Fruit fly (Drosophila melanogaster) whole organism, embryonic: Measurements from ENCODE around the gene CG5969.
A peak's percentile ranks its signal among the peaks of the same experiment; 100 is the strongest.

ENCODE experiments used
- Ada2b ChIP-seq: fragments of 200-800 bp; sonication (Bioruptor generic); IDR thresholded peaks from 2 replicates; pipeline ENCODE4 v1.3.6; 2022; ENCODE audit warnings: missing biosample characterization, missing genetic modification characterization
- CG10274 ChIP-seq: fragments of 200-800 bp; sonication (Bioruptor generic); optimal IDR thresholded peaks from 3 replicates; lab custom pipeline; 2017; ENCODE audit warnings: missing biosample characterization, mild to moderate bottlenecking, missing genetic modification characterization
- CG10462 ChIP-seq: fragments of 200-800 bp; sonication (Bioruptor generic); optimal IDR thresholded peaks from 2 replicates; lab custom pipeline; 2016; ENCODE audit warnings: missing biosample characterization, missing genetic modification characterization
- CG11723 ChIP-seq: fragments of 200-800 bp; sonication (Bioruptor generic); optimal IDR thresholded peaks from 2 replicates; lab custom pipeline; 2017; ENCODE audit warnings: missing biosample characterization, mild to moderate bottlenecking, missing genetic modification characterization
- CG13287 ChIP-seq: fragments of 200-800 bp; sonication (Bioruptor generic); IDR thresholded peaks from 2 replicates; pipeline ENCODE4 v1.3.6; 2022; ENCODE audit warnings: missing biosample characterization, missing genetic modification characterization; ENCODE audit not compliant: partially characterized antibody
- CG14860 ChIP-seq: fragments of 200-800 bp; sonication (Bioruptor generic); IDR thresholded peaks from 3 replicates; pipeline ENCODE4 v1.3.6; 2022; ENCODE audit warnings: missing biosample characterization, missing genetic modification characterization; ENCODE audit not compliant: partially characterized antibody
- CG17359 ChIP-seq: fragments of 200-800 bp; sonication (Bioruptor generic); optimal IDR thresholded peaks from 3 replicates; lab custom pipeline; 2018; ENCODE audit warnings: missing biosample characterization, mild to moderate bottlenecking, missing genetic modification characterization, moderate library complexity
- CG17385 ChIP-seq: fragments of 200-800 bp; sonication (Bioruptor generic); optimal IDR thresholded peaks from 3 replicates; lab custom pipeline; 2018; ENCODE audit warnings: missing biosample characterization, mild to moderate bottlenecking, missing genetic modification characterization
- CG1832 ChIP-seq: fragments of 200-800 bp; sonication (Bioruptor generic); optimal IDR thresholded peaks from 2 replicates; lab custom pipeline; 2017; ENCODE audit warnings: missing biosample characterization, mild to moderate bottlenecking, missing genetic modification characterization, inconsistent platforms
- CG2199 ChIP-seq: fragments of 200-800 bp; sonication (Bioruptor generic); IDR thresholded peaks from 3 replicates; pipeline ENCODE4 v1.3.6; 2022; ENCODE audit warnings: missing biosample characterization, missing genetic modification characterization
- CG31388 ChIP-seq: fragments of 200-800 bp; sonication (Bioruptor generic); optimal IDR thresholded peaks from 2 replicates; lab custom pipeline; 2016; ENCODE audit warnings: missing biosample characterization, missing genetic modification characterization
- CG3163 ChIP-seq: fragments of 200-800 bp; sonication (Bioruptor generic); optimal IDR thresholded peaks from 3 replicates; lab custom pipeline; 2016; ENCODE audit warnings: missing biosample characterization, missing genetic modification characterization
- CG4360 ChIP-seq: fragments of 200-800 bp; sonication (Bioruptor generic); IDR thresholded peaks from 2 replicates; pipeline ENCODE4 v1.3.6; 2022; ENCODE audit warnings: missing biosample characterization, missing genetic modification characterization
- CG4820 ChIP-seq: fragments of 200-800 bp; sonication (Bioruptor generic); optimal IDR thresholded peaks from 3 replicates; lab custom pipeline; 2016; ENCODE audit warnings: missing biosample characterization, missing genetic modification characterization
- CG6683 ChIP-seq: fragments of 200-800 bp; sonication (Bioruptor generic); optimal IDR thresholded peaks from 2 replicates; lab custom pipeline; 2017; ENCODE audit warnings: missing biosample characterization, mild to moderate bottlenecking, missing genetic modification characterization, missing genetic modification reagents
- CG7963 ChIP-seq: fragments of 200-800 bp; sonication (Bioruptor generic); IDR thresholded peaks from 3 replicates; pipeline ENCODE4 v1.3.6; 2022; ENCODE audit warnings: missing biosample characterization, missing genetic modification characterization; ENCODE audit not compliant: partially characterized antibody
- CG9932 ChIP-seq: fragments of 200-800 bp; sonication (Bioruptor generic); IDR thresholded peaks from 2 replicates; pipeline ENCODE4 v1.3.6; 2022; ENCODE audit warnings: missing biosample characterization, missing genetic modification characterization
- D ChIP-seq, 2 experiments: fragments of 200-800 bp in 1 of 2; fragments of >200 bp in 1 of 2; sonication (Bioruptor generic) in 1 of 2; optimal IDR thresholded peaks; 2 replicates in 1 of 2; 3 replicates in 1 of 2; lab custom pipeline; 2017; ENCODE audit warnings: mild to moderate bottlenecking in 1 of 2, missing biosample characterization in 1 of 2, missing genetic modification characterization in 1 of 2, missing genetic modification reagents in 1 of 2
- Deaf1 ChIP-seq: fragments of 200-800 bp; optimal IDR thresholded peaks from 3 replicates; lab custom pipeline; 2019; ENCODE audit warnings: missing biosample characterization, mild to moderate bottlenecking, missing genetic modification characterization, moderate library complexity
- Dip3 ChIP-seq: fragments of 200-800 bp; sonication (Bioruptor generic); optimal IDR thresholded peaks from 3 replicates; lab custom pipeline; 2016; ENCODE audit warnings: missing biosample characterization, missing genetic modification characterization
- Dll ChIP-seq: fragments of 200-800 bp; sonication (Bioruptor generic); IDR thresholded peaks from 4 replicates; pipeline ENCODE4 v1.3.6; 2022; ENCODE audit warnings: missing biosample characterization, missing genetic modification characterization; ENCODE audit not compliant: partially characterized antibody
- Dref ChIP-seq: fragments of 200-800 bp; sonication (Bioruptor generic); IDR thresholded peaks from 2 replicates; pipeline ENCODE4 v1.3.6; 2022; ENCODE audit warnings: missing biosample characterization, missing genetic modification characterization
- GATAe ChIP-seq: fragments of 200-800 bp; sonication (Bioruptor generic); conservative IDR thresholded peaks from 2 replicates; pipeline ENCODE4 v1.3.6; 2022; ENCODE audit warnings: missing biosample characterization, missing genetic modification characterization
- HLH54F ChIP-seq: fragments of 200-800 bp; sonication (Bioruptor generic); optimal IDR thresholded peaks from 3 replicates; lab custom pipeline; 2016; ENCODE audit warnings: missing biosample characterization, missing genetic modification characterization
- Hand ChIP-seq: fragments of 200-800 bp; sonication (Bioruptor generic); optimal IDR thresholded peaks from 2 replicates; lab custom pipeline; 2017; ENCODE audit warnings: mild to moderate bottlenecking, missing biosample characterization, missing genetic modification reagents, missing genetic modification characterization
- HmgZ ChIP-seq: fragments of 200-800 bp; sonication (Bioruptor generic); optimal IDR thresholded peaks from 2 replicates; lab custom pipeline; 2018; ENCODE audit warnings: missing biosample characterization, mild to moderate bottlenecking, missing genetic modification characterization
- Med ChIP-seq: fragments of 200-800 bp; sonication (Bioruptor generic); peaks from one replicate; lab custom pipeline; 2016; ENCODE audit warnings: missing biosample characterization, missing genetic modification characterization, mild to moderate bottlenecking, inconsistent platforms, moderate library complexity
- Mes4 ChIP-seq: fragments of 200-800 bp; sonication (Bioruptor generic); optimal IDR thresholded peaks from 2 replicates; lab custom pipeline; 2016; ENCODE audit warnings: missing biosample characterization, missing genetic modification characterization
- Neu2 ChIP-seq: fragments of 200-800 bp; sonication (Bioruptor generic); optimal IDR thresholded peaks from 3 replicates; lab custom pipeline; 2016; ENCODE audit warnings: missing biosample characterization, missing genetic modification characterization, borderline replicate concordance
- Rx ChIP-seq: fragments of 200-800 bp; sonication (Bioruptor generic); IDR thresholded peaks from 2 replicates; pipeline ENCODE4 v1.3.6; 2022; ENCODE audit warnings: missing biosample characterization, missing genetic modification characterization
- Tbp ChIP-seq: fragments of >200 bp; optimal IDR thresholded peaks from 2 replicates; lab custom pipeline; 2018; ENCODE audit warnings: missing biosample characterization, missing genetic modification characterization
- Trl ChIP-seq, 3 experiments: fragments of >200 bp in 2 of 3; fragments of 200-800 bp in 1 of 3; sonication (Bioruptor generic) in 1 of 3; optimal IDR thresholded peaks; 2 replicates in 1 of 3; 3 replicates in 2 of 3; lab custom pipeline; 2016 to 2017; ENCODE audit warnings: missing biosample characterization in 1 of 3, missing genetic modification characterization in 1 of 3
- YL-1 ChIP-seq: fragments of 200-800 bp; sonication (Bioruptor generic); optimal IDR thresholded peaks from 3 replicates; lab custom pipeline; 2017; ENCODE audit warnings: missing biosample characterization, mild to moderate bottlenecking, missing genetic modification characterization
- br ChIP-seq: fragments of >200 bp; optimal IDR thresholded peaks from 2 replicates; lab custom pipeline; 2017
- cas ChIP-seq: fragments of 200-800 bp; sonication (Bioruptor generic); IDR thresholded peaks from 2 replicates; pipeline ENCODE4 v1.3.6; 2022; ENCODE audit warnings: missing biosample characterization, missing genetic modification characterization
- ci ChIP-seq: fragments of 200-800 bp; sonication (Bioruptor generic); IDR thresholded peaks from 3 replicates; pipeline ENCODE4 v1.3.6; 2022; ENCODE audit warnings: missing biosample characterization, missing genetic modification characterization
- cwo ChIP-seq: fragments of 200-800 bp; sonication (Bioruptor generic); optimal IDR thresholded peaks from 3 replicates; lab custom pipeline; 2017; ENCODE audit warnings: missing biosample characterization, missing genetic modification characterization, mild to moderate bottlenecking, moderate library complexity, missing genetic modification reagents
- da ChIP-seq: fragments of 200-800 bp; sonication (Bioruptor generic); optimal IDR thresholded peaks from 2 replicates; lab custom pipeline; 2016; ENCODE audit warnings: missing biosample characterization, missing genetic modification characterization
- dati ChIP-seq: fragments of 200-800 bp; sonication (Bioruptor generic); IDR thresholded peaks from 2 replicates; pipeline ENCODE4 v1.3.6; 2022; ENCODE audit warnings: missing biosample characterization, missing genetic modification characterization
- hbn ChIP-seq: fragments of 200-800 bp; sonication (Bioruptor generic); IDR thresholded peaks from 2 replicates; pipeline ENCODE4 v1.3.6; 2022; ENCODE audit warnings: missing biosample characterization, missing genetic modification characterization; ENCODE audit not compliant: partially characterized antibody
- jumu ChIP-seq: fragments of 200-800 bp; sonication (Bioruptor generic); optimal IDR thresholded peaks from 3 replicates; lab custom pipeline; 2016; ENCODE audit warnings: missing biosample characterization, missing genetic modification characterization
- kay ChIP-seq: fragments of 200-800 bp; sonication (Bioruptor generic); optimal IDR thresholded peaks from 2 replicates; lab custom pipeline; 2016; ENCODE audit warnings: missing biosample characterization, missing genetic modification characterization
- mld ChIP-seq: fragments of 200-800 bp; sonication (Bioruptor generic); IDR thresholded peaks from 3 replicates; pipeline ENCODE4 v1.3.6; 2022; ENCODE audit warnings: missing biosample characterization, missing genetic modification characterization; ENCODE audit not compliant: partially characterized antibody
- pros ChIP-seq: fragments of 200-800 bp; sonication (Bioruptor generic); optimal IDR thresholded peaks from 3 replicates; lab custom pipeline; 2019; ENCODE audit warnings: missing biosample characterization, mild to moderate bottlenecking, missing genetic modification characterization, moderate library complexity
- row ChIP-seq: fragments of 200-800 bp; sonication (Bioruptor generic); IDR thresholded peaks from 3 replicates; pipeline ENCODE4 v1.3.6; 2022; ENCODE audit warnings: missing biosample characterization, missing genetic modification characterization
- slbo ChIP-seq: fragments of 200-800 bp; sonication (Bioruptor generic); IDR thresholded peaks from 2 replicates; pipeline ENCODE4 v1.3.6; 2022; ENCODE audit warnings: missing biosample characterization, missing genetic modification characterization
- tll ChIP-seq, 2 experiments: fragments of 200-800 bp in 1 of 2; fragments of >200 bp in 1 of 2; sonication (Bioruptor generic) in 1 of 2; optimal IDR thresholded peaks; 2 replicates each; lab custom pipeline; 2017 to 2019; ENCODE audit warnings: missing biosample characterization in 2 of 2, missing genetic modification characterization in 2 of 2, mild to moderate bottlenecking in 1 of 2, moderate library complexity in 1 of 2
- unc-4 ChIP-seq: fragments of 200-800 bp; sonication (Bioruptor generic); IDR thresholded peaks from 2 replicates; pipeline ENCODE4 v1.3.6; 2022; ENCODE audit warnings: missing biosample characterization, missing genetic modification characterization; ENCODE audit not compliant: partially characterized antibody
- wor ChIP-seq: fragments of 200-800 bp; sonication (Bioruptor generic); IDR thresholded peaks from 2 replicates; pipeline ENCODE4 v1.3.6; 2022; ENCODE audit warnings: missing biosample characterization, missing genetic modification characterization

Gene CG5969

DNA sequence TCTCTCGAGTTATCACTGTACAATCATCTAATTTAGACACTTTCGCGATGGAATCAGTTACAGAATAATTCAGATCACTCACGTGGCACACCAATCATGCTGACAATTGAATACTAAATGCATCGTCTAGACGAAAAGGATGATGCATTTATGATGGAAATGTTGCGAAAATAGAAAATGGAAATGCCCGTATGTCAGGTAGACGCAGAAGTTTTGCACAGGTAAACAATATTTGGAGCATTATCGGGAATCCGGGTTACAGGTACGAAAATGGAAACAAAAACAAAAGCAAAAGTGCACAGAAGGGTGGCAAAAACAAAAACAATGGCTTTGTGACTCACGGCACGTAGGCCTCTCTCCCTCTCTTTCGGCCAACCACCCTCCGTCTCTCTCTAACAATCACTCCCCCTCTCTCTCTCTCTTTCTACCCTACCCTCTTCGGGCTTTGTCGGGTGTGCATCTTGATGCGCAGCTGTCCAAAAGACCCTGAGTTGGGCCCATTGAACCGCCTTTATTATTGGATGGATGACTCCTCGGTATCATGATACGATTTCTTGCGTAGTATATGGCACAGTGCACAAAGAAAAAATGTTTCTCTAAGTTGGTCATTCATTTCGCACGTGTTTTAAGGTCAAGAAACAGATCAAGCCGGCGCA is 43.7 kb downstream of the CG5969 start (continued):
- TF ChIP-seq row (GFP tag; lab: Robert Waterston, UW) (no peak), dati (GFP tag; lab: Robert Waterston, UW) (no peak), br (lab: Kevin White, UChicago) (no peak), Dref (GFP tag; lab: Robert Waterston, UW) (no peak), cas (GFP tag; lab: Robert Waterston, UW) (no peak), slbo (no peak), HmgZ (tag; lab: Kevin White, UChicago) (no peak), CG11723 (GFP tag; lab: Kevin White, UChicago) (peak; percentile 22), unc-4 (GFP tag; lab: Robert Waterston, UW) (no peak), Dll (GFP tag; lab: Robert Waterston, UW) (no peak), tll (GFP tag; optimal IDR thresholded peaks at IDR 0.05; lab: Kevin White, UChicago) (peak in 1 of 2 experiments; percentile 99), CG31388 (no peak), CG10462 (no peak), CG4820 (GFP tag; lab: Kevin White, UChicago) (no peak), CG4360 (peak; percentile 45; the same call in 1 of the 2 replicates), da (peak; percentile 54), CG6683 (GFP tag; lab: Kevin White, UChicago) (no peak), CG9932 (GFP tag; lab: Robert Waterston, UW) (no peak), Trl (optimal IDR thresholded peaks at IDR 0.05; lab: Kevin White, UChicago) (peak; percentile 66 to 70), Trl (GFP tag; optimal IDR thresholded peaks at IDR 0.05; lab: Kevin White, UChicago) (no peak), pros (peak; percentile 94), Neu2 (GFP tag; lab: Kevin White, UChicago) (no peak), cwo (GFP tag; lab: Kevin White, UChicago) (no peak), GATAe (GFP tag; lab: Robert Waterston, UW) (no peak), Tbp (GFP tag; lab: Kevin White, UChicago) (no peak), Med (GFP tag; lab: Kevin White, UChicago) (no peak), YL-1 (GFP tag; lab: Kevin White, UChicago) (no peak), CG17385 (GFP tag; lab: Kevin White, UChicago) (no peak), Hand (GFP tag; lab: Kevin White, UChicago) (no peak), ci (peak; percentile 41; the same call in 2 of the 3 replicates), wor (GFP tag; lab: Robert Waterston, UW) (no peak), D (optimal IDR thresholded peaks at IDR 0.05; lab: Kevin White, UChicago) (peak; percentile 74), D (GFP tag; optimal IDR thresholded peaks at IDR 0.05; lab: Kevin White, UChicago) (no peak), CG10274 (GFP tag; lab: Kevin White, UChicago) (no peak), CG13287 (GFP tag; lab: Robert Waterston, UW) (no peak), Rx (GFP tag; lab: Robert Waterston, UW) (no peak), HLH54F (GFP tag; lab: Kevin White, UChicago) (no peak), CG14860 (GFP tag; lab: Robert Waterston, UW) (no peak), CG1832 (GFP tag; lab: Kevin White, UChicago) (peak; percentile 91), CG7963 (GFP tag; lab: Robert Waterston, UW) (no peak), mld (GFP tag; lab: Robert Waterston, UW) (no peak), Ada2b (no peak), Dip3 (GFP tag; lab: Kevin White, UChicago) (no peak), hbn (GFP tag; lab: Robert Waterston, UW) (no peak), Mes4 (GFP tag; lab: Kevin White, UChicago) (no peak), Deaf1 (tag; lab: Kevin White, UChicago) (peak; percentile 77), CG3163 (GFP tag; lab: Kevin White, UChicago) (peak; percentile 61), kay (GFP tag; lab: Kevin White, UChicago) (peak; percentile 73), jumu (GFP tag; lab: Kevin White, UChicago) (no peak), CG17359 (tag; lab: Kevin White, UChicago) (no peak), CG2199 (GFP tag; lab: Robert Waterston, UW) (peak; percentile 86)
